Worm (Caenorhabditis elegans) whole organism, L4 larva: ENCODE measurements around the gene vab-19.

ENCODE experiments used
- Y105C5A.15 ChIP-seq: fragments of 200-800 bp; sonication (Bioruptor generic); IDR thresholded peaks from 2 replicates; pipeline ENCODE4 v1.3.6; 2022; ENCODE audit warnings: missing genetic modification characterization, missing compliant biosample characterization
- Y5F2A.4 ChIP-seq: fragments of 200-800 bp; sonication (Bioruptor generic); optimal IDR thresholded peaks from 2 replicates; lab custom pipeline; 2018; ENCODE audit warnings: mild to moderate bottlenecking, missing genetic modification characterization, missing compliant biosample characterization
- aha-1 ChIP-seq: fragments of 150-350 bp; peaks from one replicate; lab custom pipeline; 2014; ENCODE audit warnings: missing biosample characterization, missing genetic modification characterization
- ceh-28 ChIP-seq: fragments of 150-350 bp; optimal IDR thresholded peaks from 2 replicates; lab custom pipeline; 2014; ENCODE audit warnings: missing biosample characterization, missing genetic modification reagents, missing genetic modification characterization
- ceh-44 ChIP-seq: fragments of 200-800 bp; sonication (Bioruptor generic); IDR thresholded peaks from 2 replicates; pipeline ENCODE4 v1.3.6; 2022; ENCODE audit warnings: missing genetic modification reagents, missing genetic modification characterization, missing compliant biosample characterization
- ceh-62 ChIP-seq: sonication (generic microtip); optimal IDR thresholded peaks from 2 replicates; lab custom pipeline; 2017; ENCODE audit warnings: missing biosample characterization, missing genetic modification characterization
- ceh-82 ChIP-seq: sonication (generic microtip); optimal IDR thresholded peaks from 2 replicates; lab custom pipeline; 2017; ENCODE audit warnings: missing biosample characterization, missing genetic modification characterization
- daf-12 ChIP-seq: fragments of 150-350 bp; optimal IDR thresholded peaks from 2 replicates; lab custom pipeline; 2014; ENCODE audit warnings: missing biosample characterization, missing genetic modification reagents, missing genetic modification characterization
- daf-19 ChIP-seq: fragments of 200-800 bp; sonication (Bioruptor generic); conservative IDR thresholded peaks from 2 replicates; pipeline ENCODE4 v1.3.6; 2022; ENCODE audit warnings: missing genetic modification characterization, missing compliant biosample characterization
- daf-8 ChIP-seq: fragments of 200-800 bp; sonication (Bioruptor generic); IDR thresholded peaks from 2 replicates; pipeline ENCODE4 v1.3.6; 2022; ENCODE audit warnings: missing genetic modification characterization, missing compliant biosample characterization
- dmd-8 ChIP-seq: fragments of 200-800 bp; sonication (Bioruptor generic); IDR thresholded peaks from 2 replicates; pipeline ENCODE4 v1.3.6; 2022; ENCODE audit warnings: missing genetic modification characterization, missing compliant biosample characterization
- gei-8 ChIP-seq: fragments of 200-800 bp; sonication (Bioruptor generic); optimal IDR thresholded peaks from 2 replicates; lab custom pipeline; 2018; ENCODE audit warnings: mild to moderate bottlenecking, missing genetic modification characterization, missing compliant biosample characterization
- hif-1 ChIP-seq, 2 experiments: sonication (generic microtip); optimal IDR thresholded peaks; 2 replicates each; lab custom pipeline; 2016 to 2017; ENCODE audit warnings: missing compliant biosample characterization in 2 of 2, missing genetic modification characterization in 2 of 2, missing genetic modification reagents in 2 of 2, missing genotype in 2 of 2, mild to moderate bottlenecking in 1 of 2
- hmg-1.1 ChIP-seq: fragments of 200-800 bp; sonication (Bioruptor generic); IDR thresholded peaks from 2 replicates; pipeline ENCODE4 v1.3.6; 2022; ENCODE audit warnings: missing genetic modification reagents, missing genetic modification characterization, missing compliant biosample characterization
- lin-1 ChIP-seq: fragments of 200-800 bp; sonication (Bioruptor generic); IDR thresholded peaks from 2 replicates; pipeline ENCODE4 v1.3.6; 2022; ENCODE audit warnings: missing genetic modification reagents, missing genetic modification characterization, missing compliant biosample characterization
- madf-5 ChIP-seq, 2 experiments: fragments of 200-800 bp; sonication (Bioruptor generic); IDR thresholded peaks; 2 replicates each; pipeline ENCODE4 v1.3.6; 2022; ENCODE audit warnings: missing compliant biosample characterization in 2 of 2, missing genetic modification characterization in 2 of 2
- mdt-29 ChIP-seq: fragments of 200-800 bp; sonication (Bioruptor generic); IDR thresholded peaks from 2 replicates; pipeline ENCODE4 v1.3.6; 2022; ENCODE audit warnings: missing genetic modification reagents, missing genetic modification characterization, missing compliant biosample characterization
- mep-1 ChIP-seq: fragments of 150-350 bp; sonication (generic microtip); optimal IDR thresholded peaks from 3 replicates; lab custom pipeline; 2014; ENCODE audit warnings: missing biosample characterization, missing genetic modification characterization
- nhr-102 ChIP-seq: sonication (generic microtip); optimal IDR thresholded peaks from 2 replicates; lab custom pipeline; 2016; ENCODE audit warnings: mild to moderate bottlenecking, missing genetic modification characterization, moderate library complexity, missing compliant biosample characterization
- nhr-28 ChIP-seq: fragments of 150-350 bp; optimal IDR thresholded peaks from 2 replicates; lab custom pipeline; 2014; ENCODE audit warnings: missing biosample characterization, missing genetic modification characterization
- nhr-42 ChIP-seq: fragments of 200-800 bp; sonication (Bioruptor generic); IDR thresholded peaks from 2 replicates; pipeline ENCODE4 v1.3.6; 2022; ENCODE audit warnings: missing genetic modification characterization, missing compliant biosample characterization
- nhr-6 ChIP-seq: fragments of 150-350 bp; optimal IDR thresholded peaks from 2 replicates; lab custom pipeline; 2014; ENCODE audit warnings: missing biosample characterization, missing genetic modification characterization
- nhr-77 ChIP-seq: fragments of 150-350 bp; optimal IDR thresholded peaks from 2 replicates; lab custom pipeline; 2014; ENCODE audit warnings: missing biosample characterization, missing genetic modification characterization
- pqm-1 ChIP-seq: sonication (generic microtip); optimal IDR thresholded peaks from 2 replicates; lab custom pipeline; 2017; ENCODE audit warnings: missing biosample characterization, missing genetic modification characterization
- rbr-2 ChIP-seq: sonication (generic microtip); optimal IDR thresholded peaks from 2 replicates; lab custom pipeline; 2016; ENCODE audit warnings: missing genotype, missing genetic modification characterization, missing compliant biosample characterization
- set-16 ChIP-seq: fragments of 200-800 bp; sonication (Bioruptor generic); IDR thresholded peaks from 2 replicates; pipeline ENCODE4 v1.3.6; 2022; ENCODE audit warnings: missing genetic modification reagents, missing genetic modification characterization, missing compliant biosample characterization
- skn-1 ChIP-seq: fragments of 150-350 bp; optimal IDR thresholded peaks from 2 replicates; lab custom pipeline; 2014; ENCODE audit warnings: missing biosample characterization, missing genetic modification characterization
- snpc-1.2 ChIP-seq: fragments of 200-800 bp; sonication (Bioruptor generic); IDR thresholded peaks from 2 replicates; pipeline ENCODE4 v1.3.6; 2022; ENCODE audit warnings: missing genetic modification reagents, missing genetic modification characterization, missing compliant biosample characterization
- tag-97 ChIP-seq: fragments of 200-800 bp; sonication (Bioruptor generic); IDR thresholded peaks from 2 replicates; pipeline ENCODE4 v1.3.6; 2022; ENCODE audit warnings: missing genetic modification characterization, missing compliant biosample characterization
- tra-1 ChIP-seq: fragments of 200-800 bp; sonication (Bioruptor generic); IDR thresholded peaks from 2 replicates; pipeline ENCODE4 v1.3.6; 2022; ENCODE audit warnings: missing genetic modification reagents, missing genetic modification characterization, missing compliant biosample characterization
- unc-130 ChIP-seq: sonication (generic microtip); optimal IDR thresholded peaks from 2 replicates; lab custom pipeline; 2016; ENCODE audit warnings: missing genetic modification reagents, missing genetic modification characterization, missing compliant biosample characterization
- unc-62 ChIP-seq, 3 experiments: fragments of 150-350 bp in 1 of 3; sonication (generic microtip); optimal IDR thresholded peaks in 2 of 3; peaks in 1 of 3; 1 replicate in 1 of 3; 2 replicates in 2 of 3; lab custom pipeline; 2014 to 2017; ENCODE audit warnings: missing biosample characterization in 3 of 3, missing genetic modification characterization in 3 of 3, missing genetic modification reagents in 3 of 3, missing genotype in 1 of 3
- zip-11 ChIP-seq: fragments of 200-800 bp; sonication (Bioruptor generic); IDR thresholded peaks from 2 replicates; pipeline ENCODE4 v1.3.6; 2022; ENCODE audit warnings: missing genetic modification characterization, missing compliant biosample characterization

Gene vab-19

ce11 chrII:2442979-2443378 lies at the start of gene vab-19:
TSS of gene vab-19 (plus strand) at chrII:2443279.
- no peak for TF ChIP-seq nhr-42 (GFP tag; lab: Robert Waterston, UW)
- TF ChIP-seq Y105C5A.15 (GFP tag; lab: Robert Waterston, UW) = no peak
- TF ChIP-seq snpc-1.2 (GFP tag; lab: Robert Waterston, UW) = no peak
- no peak for TF ChIP-seq tag-97 (GFP tag; lab: Robert Waterston, UW)
- TF ChIP-seq zip-11 = no peak

- no peak for TF ChIP-seq tra-1
- no peak for TF ChIP-seq pqm-1 (tag; lab: Kevin White, UChicago)
- no peak for TF ChIP-seq daf-8 (GFP tag; lab: Robert Waterston, UW)
- no peak for TF ChIP-seq skn-1 (tag; lab: Kevin White, UChicago)
- TF ChIP-seq mep-1 (tag; lab: Kevin White, UChicago) = no peak
- no peak for TF ChIP-seq unc-130 (GFP tag; lab: Kevin White, UChicago)
- no peak for TF ChIP-seq hmg-1.1 (GFP tag; lab: Robert Waterston, UW)
- TF ChIP-seq ceh-44 (GFP tag; lab: Robert Waterston, UW) = no peak
- no peak for TF ChIP-seq lin-1 (GFP tag; lab: Robert Waterston, UW)
- no peak for TF ChIP-seq mdt-29 (GFP tag; lab: Robert Waterston, UW)
- TF ChIP-seq Y5F2A.4 (GFP tag; lab: Kevin White, UChicago) = no peak
- TF ChIP-seq tag-97 (GFP tag; lab: Robert Waterston, UW) = no peak
- TF ChIP-seq nhr-77 (tag; lab: Kevin White, UChicago) = no peak
- TF ChIP-seq Y105C5A.15 (GFP tag; lab: Robert Waterston, UW) = no peak
- no peak for TF ChIP-seq nhr-102
These were observed 49.3 kb upstream of the vab-19 start, which contains the start of gene F16G10.11 for ce11 chrII:2393821-2394220. TSS of gene F16G10.11 (minus strand) at chrII:2393921.

ce11 chrII:2395864-2396263 lies 47.2 kb upstream of the vab-19 start, which contains the start of gene F16G10.13:
TSS of gene F16G10.13 (minus strand) at chrII:2395964.
- TF ChIP-seq gei-8 (GFP tag; lab: Kevin White, UChicago) (no peak), snpc-1.2 (GFP tag; lab: Robert Waterston, UW) (no peak), ceh-28 (tag; lab: Kevin White, UChicago) (no peak)

ce11 chrII:2398884-2399283 lies 44.2 kb upstream of the vab-19 start, which contains the start of gene F16G10.14:
TSS of gene F16G10.14 (minus strand) at chrII:2398984.
- TF ChIP-seq dmd-8 (GFP tag; lab: Robert Waterston, UW) = no peak

ce11 chrII:2399810-2400209 lies 43.3 kb upstream of the vab-19 start:
- TF ChIP-seq daf-12 (tag; lab: Kevin White, UChicago) (no peak), nhr-28 (tag; lab: Kevin White, UChicago) (peak; percentile 95), aha-1 (tag; lab: Kevin White, UChicago) (peak; percentile 43)

- TF ChIP-seq set-16 = no peak
- TF ChIP-seq unc-62 (GFP tag; optimal IDR thresholded peaks at IDR 0.05 in 1 of 2; lab: Kevin White, UChicago) = peak in 1 of 2 experiments; percentile 52
- no peak for TF ChIP-seq unc-62 (tag; optimal IDR thresholded peaks at IDR 0.05; lab: Kevin White, UChicago)
These were observed 39.1 kb upstream of the vab-19 start, which contains the start of gene F16G10.1 for ce11 chrII:2403984-2404383. TSS of gene F16G10.1 (plus strand) at chrII:2404284.

ce11 chrII:2411093-2411492 lies 32.0 kb upstream of the vab-19 start:
- peak; percentile 82 for TF ChIP-seq aha-1 (tag; lab: Kevin White, UChicago)
- 0 out of 4 replicates have a peak, but pooled peaks of 1 of the 2 experiments have one; percentile 22 for TF ChIP-seq madf-5 (GFP tag; IDR thresholded peaks at IDR 0.05; lab: Robert Waterston, UW)
- TF ChIP-seq rbr-2 (tag; lab: Kevin White, UChicago) = no peak
- peak; percentile 56; the same call in 1 of the 2 replicates for TF ChIP-seq set-16
- TF ChIP-seq nhr-6 (tag; lab: Kevin White, UChicago) = no peak
- no peak for TF ChIP-seq ceh-82 (tag; lab: Kevin White, UChicago)
- TF ChIP-seq zip-11 = no peak
- no peak for TF ChIP-seq hif-1 (tag; optimal IDR thresholded peaks at IDR 0.05; lab: Kevin White, UChicago)
- no peak for TF ChIP-seq daf-19
- no peak for TF ChIP-seq ceh-62 (tag; lab: Kevin White, UChicago)
- TF ChIP-seq hmg-1.1 (GFP tag; lab: Robert Waterston, UW) = no peak
